Fruit fly (Drosophila melanogaster) whole organism, embryonic: Measurements from ENCODE around the gene Pp2C1.

Experiments
- Antp ChIP-seq: fragments of 200-800 bp; sonication (Bioruptor generic); optimal IDR thresholded peaks from 3 replicates; lab custom pipeline; 2016; ENCODE audit warnings: missing biosample characterization, missing genetic modification characterization
- Asciz ChIP-seq: fragments of 200-800 bp; sonication (Bioruptor generic); optimal IDR thresholded peaks from 2 replicates; lab custom pipeline; 2017; ENCODE audit warnings: missing biosample characterization, mild to moderate bottlenecking, missing genetic modification characterization, missing genetic modification reagents
- CG10654 ChIP-seq: fragments of 200-800 bp; sonication (Bioruptor generic); optimal IDR thresholded peaks from 2 replicates; lab custom pipeline; 2016; ENCODE audit warnings: missing biosample characterization, missing genetic modification characterization
- CG11504 ChIP-seq: fragments of 200-800 bp; sonication (Bioruptor generic); optimal IDR thresholded peaks from 3 replicates; lab custom pipeline; 2019; ENCODE audit warnings: missing biosample characterization, mild to moderate bottlenecking, missing genetic modification characterization, moderate library complexity
- CG12155 ChIP-seq: fragments of 200-800 bp; sonication (Bioruptor generic); optimal IDR thresholded peaks from 3 replicates; lab custom pipeline; 2016; ENCODE audit warnings: missing biosample characterization, missing genetic modification characterization
- CG12659 ChIP-seq: fragments of 200-800 bp; sonication (Bioruptor generic); optimal IDR thresholded peaks from 3 replicates; lab custom pipeline; 2017; ENCODE audit warnings: mild to moderate bottlenecking, missing biosample characterization, missing genetic modification reagents, missing genetic modification characterization
- CG13894 ChIP-seq: fragments of 200-800 bp; sonication (Bioruptor generic); optimal IDR thresholded peaks from 3 replicates; lab custom pipeline; 2018; ENCODE audit warnings: missing biosample characterization, mild to moderate bottlenecking, missing genetic modification characterization, moderate library complexity
- CG14050 ChIP-seq: fragments of 200-800 bp; sonication (Bioruptor generic); IDR thresholded peaks from 3 replicates; pipeline ENCODE4 v1.3.6; 2022; ENCODE audit warnings: missing biosample characterization, missing genetic modification characterization
- CG14441 ChIP-seq: fragments of 200-800 bp; sonication (Bioruptor generic); IDR thresholded peaks from 2 replicates; pipeline ENCODE4 v1.3.6; 2022; ENCODE audit warnings: missing biosample characterization, missing genetic modification characterization
- CG15514 ChIP-seq: fragments of 200-800 bp; sonication (Bioruptor generic); optimal IDR thresholded peaks from 3 replicates; lab custom pipeline; 2017; ENCODE audit warnings: missing biosample characterization, missing genetic modification characterization, mild to moderate bottlenecking, moderate library complexity, missing genetic modification reagents
- CG15601 ChIP-seq: fragments of 200-800 bp; sonication (Bioruptor generic); optimal IDR thresholded peaks from 3 replicates; lab custom pipeline; 2019; ENCODE audit warnings: missing biosample characterization, mild to moderate bottlenecking, missing genetic modification characterization, moderate library complexity
- CG16863 ChIP-seq: fragments of 200-800 bp; sonication (Bioruptor generic); optimal IDR thresholded peaks from 3 replicates; lab custom pipeline; 2016; ENCODE audit warnings: missing biosample characterization, missing genetic modification characterization
- CG17612 ChIP-seq: fragments of 200-800 bp; sonication (Bioruptor generic); IDR thresholded peaks from 2 replicates; pipeline ENCODE4 v1.3.6; 2022; ENCODE audit warnings: missing biosample characterization, missing genetic modification characterization
- CG2202 ChIP-seq: fragments of 200-800 bp; sonication (Bioruptor generic); optimal IDR thresholded peaks from 2 replicates; lab custom pipeline; 2018; ENCODE audit warnings: missing biosample characterization, mild to moderate bottlenecking, missing genetic modification characterization
- CG31365 ChIP-seq: fragments of 200-800 bp; sonication (Bioruptor generic); optimal IDR thresholded peaks from 2 replicates; lab custom pipeline; 2018; ENCODE audit warnings: missing biosample characterization, mild to moderate bottlenecking, missing genetic modification characterization
- CG3995 ChIP-seq: fragments of 200-800 bp; sonication (Bioruptor generic); optimal IDR thresholded peaks from 3 replicates; lab custom pipeline; 2016; ENCODE audit warnings: missing biosample characterization, missing genetic modification characterization
- CG7556 ChIP-seq: fragments of 200-800 bp; sonication (Bioruptor generic); optimal IDR thresholded peaks from 2 replicates; lab custom pipeline; 2017; ENCODE audit warnings: missing biosample characterization, mild to moderate bottlenecking, missing genetic modification characterization
- CG7987 ChIP-seq: fragments of 200-800 bp; sonication (Bioruptor generic); optimal IDR thresholded peaks from 2 replicates; lab custom pipeline; 2018; ENCODE audit warnings: missing biosample characterization, mild to moderate bottlenecking, missing genetic modification characterization, moderate library complexity
- CG9609 ChIP-seq: fragments of 200-800 bp; sonication (Bioruptor generic); optimal IDR thresholded peaks from 3 replicates; lab custom pipeline; 2016; ENCODE audit warnings: missing biosample characterization, missing genetic modification characterization
- CG9727 ChIP-seq: fragments of 200-800 bp; sonication (Bioruptor generic); optimal IDR thresholded peaks from 3 replicates; lab custom pipeline; 2017; ENCODE audit warnings: missing biosample characterization, mild to moderate bottlenecking, missing genetic modification characterization
- CoRest ChIP-seq: fragments of 200-800 bp; sonication (Bioruptor generic); optimal IDR thresholded peaks from 3 replicates; lab custom pipeline; 2018; ENCODE audit warnings: missing biosample characterization, mild to moderate bottlenecking, missing genetic modification characterization, moderate library complexity
- HHEX ChIP-seq: fragments of 200-800 bp; sonication (Bioruptor generic); optimal IDR thresholded peaks from 3 replicates; lab custom pipeline; 2017; ENCODE audit warnings: missing biosample characterization, mild to moderate bottlenecking, missing genetic modification characterization, missing genetic modification reagents
- HLH54F ChIP-seq: fragments of 200-800 bp; sonication (Bioruptor generic); optimal IDR thresholded peaks from 3 replicates; lab custom pipeline; 2016; ENCODE audit warnings: missing biosample characterization, missing genetic modification characterization
- HmgZ ChIP-seq: fragments of 200-800 bp; sonication (Bioruptor generic); optimal IDR thresholded peaks from 2 replicates; lab custom pipeline; 2018; ENCODE audit warnings: missing biosample characterization, mild to moderate bottlenecking, missing genetic modification characterization
- Lhr ChIP-seq: fragments of 200-800 bp; sonication (Bioruptor generic); optimal IDR thresholded peaks from 3 replicates; lab custom pipeline; 2017; ENCODE audit warnings: mild to moderate bottlenecking, missing biosample characterization, missing genetic modification reagents, missing genetic modification characterization
- NC2β ChIP-seq: fragments of 200-800 bp; sonication (Bioruptor generic); optimal IDR thresholded peaks from 2 replicates; lab custom pipeline; 2016; ENCODE audit warnings: missing biosample characterization, missing genetic modification characterization
- Nf-YC ChIP-seq: fragments of 200-800 bp; optimal IDR thresholded peaks from 3 replicates; lab custom pipeline; 2019; ENCODE audit warnings: missing biosample characterization, mild to moderate bottlenecking, missing genetic modification characterization, moderate library complexity
- Optix ChIP-seq: fragments of 200-800 bp; sonication (Bioruptor generic); IDR thresholded peaks from 3 replicates; pipeline ENCODE4 v1.3.6; 2022; ENCODE audit warnings: missing biosample characterization, missing genetic modification characterization
- Ptx1 ChIP-seq: fragments of 200-800 bp; sonication (Bioruptor generic); IDR thresholded peaks from 2 replicates; pipeline ENCODE4 v1.3.6; 2022; ENCODE audit warnings: missing biosample characterization, missing genetic modification characterization
- Sox100B ChIP-seq: fragments of 200-800 bp; sonication (Bioruptor generic); optimal IDR thresholded peaks from 3 replicates; lab custom pipeline; 2018; ENCODE audit warnings: missing biosample characterization, mild to moderate bottlenecking, missing genetic modification characterization
- Sox102F ChIP-seq: fragments of 200-800 bp; sonication (Bioruptor generic); optimal IDR thresholded peaks from 2 replicates; lab custom pipeline; 2018; ENCODE audit warnings: missing biosample characterization, mild to moderate bottlenecking, missing genetic modification characterization, moderate library complexity
- abd-A ChIP-seq: fragments of 200-800 bp; sonication (Bioruptor generic); optimal IDR thresholded peaks from 3 replicates; lab custom pipeline; 2019; ENCODE audit warnings: missing biosample characterization, mild to moderate bottlenecking, missing genetic modification characterization, moderate library complexity
- ato ChIP-seq: fragments of 200-800 bp; sonication (Bioruptor generic); IDR thresholded peaks from 2 replicates; pipeline ENCODE4 v1.3.6; 2022; ENCODE audit warnings: missing biosample characterization, missing genetic modification characterization; ENCODE audit not compliant: partially characterized antibody
- bab2 ChIP-seq: fragments of 200-800 bp; sonication (Bioruptor generic); optimal IDR thresholded peaks from 2 replicates; lab custom pipeline; 2016; ENCODE audit warnings: missing biosample characterization, missing genetic modification characterization
- bigmax ChIP-seq: fragments of 200-800 bp; sonication (Bioruptor generic); optimal IDR thresholded peaks from 2 replicates; lab custom pipeline; 2018; ENCODE audit warnings: missing biosample characterization, mild to moderate bottlenecking, missing genetic modification characterization
- br ChIP-seq: fragments of >200 bp; optimal IDR thresholded peaks from 2 replicates; lab custom pipeline; 2017
- chif ChIP-seq, 2 experiments: fragments of 200-800 bp; sonication (Bioruptor generic); optimal IDR thresholded peaks; 3 replicates each; lab custom pipeline; 2016; ENCODE audit warnings: missing biosample characterization in 2 of 2, missing genetic modification characterization in 2 of 2
- gcm ChIP-seq: fragments of 200-800 bp; sonication (Bioruptor generic); optimal IDR thresholded peaks from 2 replicates; lab custom pipeline; 2019; ENCODE audit warnings: missing biosample characterization, mild to moderate bottlenecking, missing genetic modification characterization, moderate library complexity
- gsb ChIP-seq: fragments of 200-800 bp; sonication (Bioruptor generic); IDR thresholded peaks from 2 replicates; pipeline ENCODE4 v1.3.6; 2022; ENCODE audit warnings: missing biosample characterization, missing genetic modification characterization
- h ChIP-seq: fragments of >200 bp; optimal IDR thresholded peaks from 2 replicates; lab custom pipeline; 2017
- insv ChIP-seq, 2 experiments: fragments of 200-800 bp; sonication (Bioruptor generic); optimal IDR thresholded peaks; 3 replicates each; lab custom pipeline; 2016 to 2018; ENCODE audit warnings: missing biosample characterization in 2 of 2, missing genetic modification characterization in 2 of 2
- klu ChIP-seq: fragments of 200-800 bp; sonication (Bioruptor generic); IDR thresholded peaks from 2 replicates; pipeline ENCODE4 v1.3.6; 2022; ENCODE audit warnings: missing biosample characterization, missing genetic modification characterization
- pan ChIP-seq, 4 experiments: fragments of >200 bp in 3 of 4; fragments of 200-800 bp in 1 of 4; sonication (Bioruptor generic) in 1 of 4; optimal IDR thresholded peaks in 3 of 4; IDR thresholded peaks in 1 of 4; 2 replicates each; pipeline versions ENCODE4 v1.3.6 to Lab custom; 2017 to 2022; ENCODE audit warnings: missing biosample characterization in 2 of 4, missing genetic modification characterization in 2 of 4, mixed read lengths in 1 of 4
- seq ChIP-seq: fragments of 200-800 bp; sonication (Bioruptor generic); IDR thresholded peaks from 2 replicates; pipeline ENCODE4 v1.3.6; 2022; ENCODE audit warnings: missing biosample characterization, missing genetic modification characterization
- so ChIP-seq: fragments of 200-800 bp; sonication (Bioruptor generic); IDR thresholded peaks from 3 replicates; pipeline ENCODE4 v1.3.6; 2022; ENCODE audit warnings: missing biosample characterization, missing genetic modification characterization
- tgo ChIP-seq: fragments of 200-800 bp; sonication (Bioruptor generic); IDR thresholded peaks from 3 replicates; pipeline ENCODE4 v1.3.6; 2022; ENCODE audit warnings: missing biosample characterization, missing genetic modification characterization
- tin ChIP-seq: fragments of 200-800 bp; sonication (Bioruptor generic); optimal IDR thresholded peaks from 3 replicates; lab custom pipeline; 2016; ENCODE audit warnings: missing biosample characterization, missing genetic modification characterization
- tna ChIP-seq: fragments of 200-800 bp; sonication (Bioruptor generic); IDR thresholded peaks from 2 replicates; pipeline ENCODE4 v1.3.6; 2022; ENCODE audit warnings: missing biosample characterization, missing genetic modification characterization; ENCODE audit not compliant: partially characterized antibody
- vvl ChIP-seq: fragments of 200-800 bp; sonication (Bioruptor generic); IDR thresholded peaks from 2 replicates; pipeline ENCODE4 v1.3.6; 2022; ENCODE audit warnings: missing biosample characterization, missing genetic modification characterization
- zen2 ChIP-seq: fragments of 200-800 bp; sonication (Bioruptor generic); IDR thresholded peaks from 3 replicates; pipeline ENCODE4 v1.3.6; 2022; ENCODE audit warnings: missing biosample characterization, missing genetic modification characterization; ENCODE audit not compliant: partially characterized antibody

Gene Pp2C1

dm6 chrX:4679813-4680381, 6.8 kb downstream of the Pp2C1 start (continued):
- TF ChIP-seq Sox100B (GFP tag; lab: Kevin White, UChicago) (peak; percentile 53), tin (GFP tag; lab: Kevin White, UChicago) (peak; percentile 1), tgo (GFP tag; lab: Robert Waterston, UW) (peak; percentile 51; the same call in 2 of the 3 replicates), Lhr (GFP tag; lab: Kevin White, UChicago) (no peak), klu (GFP tag; lab: Robert Waterston, UW) (no peak), CG12155 (GFP tag; lab: Kevin White, UChicago) (peak; percentile 32), so (GFP tag; lab: Robert Waterston, UW) (no peak), vvl (peak; percentile 64), CG12659 (peak; percentile 27), CG11504 (peak; percentile 63), CG15601 (tag; lab: Kevin White, UChicago) (no peak), CG13894 (tag; lab: Kevin White, UChicago) (no peak), CG3995 (no peak), CG10654 (peak; percentile 21), ato (GFP tag; lab: Robert Waterston, UW) (no peak), CG31365 (tag; lab: Kevin White, UChicago) (no peak), CG14441 (GFP tag; lab: Robert Waterston, UW) (peak; percentile 48; the same call in 1 of the 2 replicates), HLH54F (GFP tag; lab: Kevin White, UChicago) (peak; percentile 59), abd-A (no peak), Optix (GFP tag; lab: Robert Waterston, UW) (no peak), NC2β (GFP tag; lab: Kevin White, UChicago) (peak; percentile 24), gsb (no peak), CG7987 (GFP tag; lab: Kevin White, UChicago) (no peak), HHEX (GFP tag; lab: Kevin White, UChicago) (peak; percentile 26), seq (no peak), Ptx1 (peak; percentile 62), Sox102F (peak; percentile 64), CG15514 (GFP tag; lab: Kevin White, UChicago) (peak; percentile 18), CG7556 (GFP tag; lab: Kevin White, UChicago) (peak; percentile 50), insv (GFP tag; optimal IDR thresholded peaks at IDR 0.05; lab: Kevin White, UChicago) (no peak), br (no peak), Asciz (GFP tag; lab: Kevin White, UChicago) (peak; percentile 31), CG14050 (GFP tag; lab: Robert Waterston, UW) (peak; percentile 47; the same call in 1 of the 3 replicates), CG17612 (no peak), CG9727 (GFP tag; lab: Kevin White, UChicago) (peak; percentile 52), h (no peak), chif (GFP tag; optimal IDR thresholded peaks at IDR 0.05; lab: Kevin White, UChicago) (peak in 1 of 2 experiments; percentile 48), CG9609 (GFP tag; lab: Kevin White, UChicago) (peak; percentile 37), gcm (GFP tag; lab: Kevin White, UChicago) (peak; percentile 3), zen2 (GFP tag; lab: Robert Waterston, UW) (no peak), HmgZ (no peak), bab2 (peak; percentile 45), CG16863 (GFP tag; lab: Kevin White, UChicago) (peak; percentile 61), pan (optimal IDR thresholded peaks at IDR 0.05; lab: Kevin White, UChicago) (no peak), pan (GFP tag; optimal IDR thresholded peaks at IDR 0.05 in 1 of 2, IDR thresholded peaks at IDR 0.05 in 1 of 2) (peak in 1 of 2 experiments; percentile 69), tna (GFP tag; lab: Robert Waterston, UW) (no peak), CoRest (peak; percentile 46), Nf-YC (tag; lab: Kevin White, UChicago) (no peak), bigmax (GFP tag; lab: Kevin White, UChicago) (no peak), Antp (GFP tag; lab: Kevin White, UChicago) (no peak), CG2202 (no peak)
